Fruit fly (Drosophila melanogaster): Measurements from ENCODE around the gene CG18746.

- TF ChIP-seq CTCF (optimal IDR thresholded peaks at IDR 0.05) (no peak), CG8478 (optimal IDR thresholded peaks at IDR 0.05) (no peak)
Measured at dm6 chr3R:7790583-7791034, 622 bp upstream of the CG18746 start, which contains the start of gene CG10086.

All from S2 (cell line).